Worm (Caenorhabditis elegans): Measurements from ENCODE around the gene sra-34.

Gene sra-34

DNA sequence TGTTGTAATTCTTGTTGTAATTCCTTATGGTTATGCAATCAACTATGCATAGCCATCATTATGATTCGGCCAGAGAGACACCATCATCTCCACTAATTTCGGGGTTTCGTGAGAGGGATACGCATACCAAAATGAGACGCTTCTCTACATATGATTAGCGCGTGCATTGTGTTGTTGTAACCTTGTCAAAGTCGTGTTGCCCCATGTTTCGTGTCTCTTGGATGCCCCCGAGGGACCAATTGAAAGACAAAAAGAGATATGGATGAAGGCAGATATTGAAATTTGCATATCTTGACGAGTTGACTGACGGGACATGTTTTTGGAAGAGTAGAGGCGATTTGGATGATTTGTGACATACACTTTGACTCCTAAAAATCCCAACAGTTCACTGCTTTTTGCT lies 35.9 kb upstream of the sra-34 start:
- TF ChIP-seq nhr-76 (tag; optimal IDR thresholded peaks at IDR 0.05) = no peak
- TF ChIP-seq ces-1 (GFP tag; optimal IDR thresholded peaks at IDR 0.05) = peak; percentile 85
- TF ChIP-seq unc-62 (GFP tag; optimal IDR thresholded peaks at IDR 0.05) = peak; percentile 65
- no peak for TF ChIP-seq ceh-43 (GFP tag; optimal IDR thresholded peaks at IDR 0.05)
- TF ChIP-seq ztf-11 (tag; optimal IDR thresholded peaks at IDR 0.05) = peak; percentile 8
- TF ChIP-seq snpc-4 (tag; optimal IDR thresholded peaks at IDR 0.05) = no peak
- peak; percentile 60 for TF ChIP-seq sptf-1 (tag; optimal IDR thresholded peaks at IDR 0.05)
- no peak for TF ChIP-seq unc-39 (tag; optimal IDR thresholded peaks at IDR 0.05)
- TF ChIP-seq ham-2 (GFP tag; optimal IDR thresholded peaks at IDR 0.05) = no peak

DNA sequence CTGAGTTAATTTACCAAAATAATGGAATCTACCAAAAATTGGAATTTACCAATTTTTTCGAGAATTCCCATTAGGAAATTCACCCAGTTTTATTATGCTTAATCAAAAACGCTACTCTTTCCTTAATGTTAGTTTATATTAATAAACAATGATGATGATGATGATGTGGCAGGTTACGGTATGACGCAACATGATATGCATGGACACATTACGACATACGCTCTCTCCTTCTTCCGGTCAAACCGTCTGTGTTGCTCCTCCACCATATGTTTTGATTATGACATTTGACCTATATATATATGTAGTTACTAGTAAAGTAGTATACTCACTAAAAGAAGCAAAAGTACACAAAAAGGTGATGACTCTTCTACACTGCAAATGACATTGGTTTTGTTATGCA lies 33.9 kb upstream of the sra-34 start:
- no peak for TF ChIP-seq ceh-43 (GFP tag; optimal IDR thresholded peaks at IDR 0.05)
- no peak for TF ChIP-seq nhr-28 (tag; optimal IDR thresholded peaks at IDR 0.05)
- TF ChIP-seq zip-8 (tag; optimal IDR thresholded peaks at IDR 0.05) = peak; percentile 92
- peak; percentile 99 for TF ChIP-seq nhr-2 (tag; optimal IDR thresholded peaks at IDR 0.05)
- TF ChIP-seq M03D4.4 (tag; optimal IDR thresholded peaks at IDR 0.05) = no peak
- no peak for TF ChIP-seq unc-39 (tag; optimal IDR thresholded peaks at IDR 0.05)
- TF ChIP-seq cnd-1 (tag; optimal IDR thresholded peaks at IDR 0.05) = peak; percentile 61
- TF ChIP-seq mab-5 (tag; optimal IDR thresholded peaks at IDR 0.05) = no peak
- TF ChIP-seq snpc-4 (tag; optimal IDR thresholded peaks at IDR 0.05) = no peak
- peak; percentile 46 for TF ChIP-seq lin-32 (GFP tag; optimal IDR thresholded peaks at IDR 0.05)
- TF ChIP-seq blmp-1 (tag; optimal IDR thresholded peaks at IDR 0.05) = no peak
- TF ChIP-seq hlh-1 (tag; optimal IDR thresholded peaks at IDR 0.05) = no peak
- peak; percentile 52 for TF ChIP-seq unc-62 (GFP tag; optimal IDR thresholded peaks at IDR 0.05)
- no peak for TF ChIP-seq ztf-11 (tag; optimal IDR thresholded peaks at IDR 0.05)
- TF ChIP-seq sem-2 (GFP tag; optimal IDR thresholded peaks at IDR 0.05) = no peak
- no peak for TF ChIP-seq elt-3 (tag; optimal IDR thresholded peaks at IDR 0.05)
- no peak for TF ChIP-seq lin-13 (tag; optimal IDR thresholded peaks at IDR 0.05)

DNA sequence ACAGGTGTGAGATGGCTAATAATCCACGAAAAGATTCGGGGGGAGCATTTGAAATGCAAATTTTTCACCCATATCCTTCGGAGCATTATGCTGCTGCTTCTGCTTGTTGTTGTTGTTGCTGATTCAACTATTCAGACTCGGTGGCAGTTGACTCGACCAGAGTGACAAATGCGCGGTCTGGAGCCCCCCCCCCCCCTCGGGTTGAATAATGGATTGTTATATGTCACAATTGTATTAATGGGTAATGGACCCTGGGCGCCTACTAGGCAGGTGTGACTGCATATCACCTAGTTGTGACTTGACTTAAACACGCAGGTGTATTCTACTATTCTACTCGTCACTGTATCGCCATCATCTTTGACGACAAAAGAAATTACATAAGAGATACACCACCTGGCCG lies 32.1 kb upstream of the sra-34 start:
- no peak for TF ChIP-seq lsy-2 (tag; optimal IDR thresholded peaks at IDR 0.05)
- peak; percentile 49 for TF ChIP-seq sptf-1 (tag; optimal IDR thresholded peaks at IDR 0.05)

DNA sequence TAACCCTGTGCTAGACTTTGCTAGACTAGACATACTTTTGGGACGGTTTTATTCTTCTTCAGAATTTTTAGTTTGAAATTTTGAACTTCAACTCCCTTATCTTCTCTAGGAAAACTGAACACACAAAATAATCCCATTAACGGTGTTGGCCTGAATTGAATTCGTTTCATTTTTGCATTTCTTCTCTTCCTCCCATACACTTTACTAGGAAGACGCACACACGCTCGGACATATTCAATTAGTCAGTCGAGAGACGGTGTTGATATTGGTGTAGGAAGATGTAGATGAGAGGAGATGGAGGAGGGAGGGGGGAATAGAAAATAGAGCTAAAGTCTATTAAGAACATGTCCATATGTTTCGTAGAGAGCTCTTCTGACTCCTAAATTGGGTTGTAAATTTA lies 31.2 kb upstream of the sra-34 start:
- TF ChIP-seq ces-1 (GFP tag; optimal IDR thresholded peaks at IDR 0.05) (peak; percentile 98), mab-5 (tag; optimal IDR thresholded peaks at IDR 0.05) (no peak)

DNA sequence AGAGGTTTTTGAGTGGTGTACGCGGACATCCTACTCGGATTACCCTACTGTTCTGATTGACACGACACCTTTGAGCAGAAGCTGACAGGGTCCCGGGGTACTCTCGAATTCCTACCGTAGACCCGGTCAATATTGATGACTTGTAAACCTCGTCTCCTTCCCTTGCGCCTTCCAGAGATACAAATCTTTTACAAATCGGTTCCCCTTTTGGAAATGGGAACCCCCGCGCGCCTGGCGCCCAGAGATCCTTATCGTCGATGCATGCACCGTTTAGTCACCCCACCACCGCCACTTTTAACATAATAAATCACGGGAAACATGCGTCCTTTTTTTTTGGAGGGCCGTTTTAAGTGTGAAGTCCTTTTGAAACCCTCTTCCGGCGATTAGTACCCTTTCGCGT lies 29.6 kb upstream of the sra-34 start:
- TF ChIP-seq snpc-4 (tag; optimal IDR thresholded peaks at IDR 0.05) = no peak
- no peak for TF ChIP-seq M03D4.4 (tag; optimal IDR thresholded peaks at IDR 0.05)
- TF ChIP-seq ham-2 (GFP tag; optimal IDR thresholded peaks at IDR 0.05) = no peak
- TF ChIP-seq nhr-28 (tag; optimal IDR thresholded peaks at IDR 0.05) = no peak
- TF ChIP-seq sptf-1 (tag; optimal IDR thresholded peaks at IDR 0.05) = no peak
- TF ChIP-seq unc-62 (GFP tag; optimal IDR thresholded peaks at IDR 0.05) = no peak
- TF ChIP-seq cnd-1 (tag; optimal IDR thresholded peaks at IDR 0.05) = no peak
- no peak for TF ChIP-seq elt-3 (tag; optimal IDR thresholded peaks at IDR 0.05)
- no peak for TF ChIP-seq mls-2 (tag; optimal IDR thresholded peaks at IDR 0.05)

DNA sequence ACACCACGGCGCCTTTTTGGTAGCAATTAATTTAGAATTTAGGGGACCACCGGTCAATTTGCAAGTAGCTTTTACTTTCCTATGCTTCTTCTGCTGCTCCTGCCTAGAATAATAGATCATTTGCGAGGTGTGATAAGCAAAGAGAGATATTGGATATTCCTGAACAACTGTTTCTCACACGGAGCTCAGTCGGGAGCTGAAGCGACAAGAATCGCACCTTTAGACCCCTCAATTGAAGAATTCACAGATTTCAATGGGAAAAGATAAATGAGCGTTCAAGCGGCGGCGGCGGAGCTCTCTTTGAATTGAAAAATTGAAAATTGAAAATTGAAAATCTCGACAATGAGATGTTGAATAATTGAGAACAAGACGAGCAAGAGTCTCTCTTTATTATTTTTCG lies 29.1 kb upstream of the sra-34 start:
- no peak for TF ChIP-seq lin-32 (GFP tag; optimal IDR thresholded peaks at IDR 0.05)
- TF ChIP-seq hlh-1 (tag; optimal IDR thresholded peaks at IDR 0.05) = peak; percentile 92
- peak; percentile 4 for TF ChIP-seq unc-120 (tag; optimal IDR thresholded peaks at IDR 0.05; ENCODE audit: poor library complexity, severe bottlenecking)

DNA sequence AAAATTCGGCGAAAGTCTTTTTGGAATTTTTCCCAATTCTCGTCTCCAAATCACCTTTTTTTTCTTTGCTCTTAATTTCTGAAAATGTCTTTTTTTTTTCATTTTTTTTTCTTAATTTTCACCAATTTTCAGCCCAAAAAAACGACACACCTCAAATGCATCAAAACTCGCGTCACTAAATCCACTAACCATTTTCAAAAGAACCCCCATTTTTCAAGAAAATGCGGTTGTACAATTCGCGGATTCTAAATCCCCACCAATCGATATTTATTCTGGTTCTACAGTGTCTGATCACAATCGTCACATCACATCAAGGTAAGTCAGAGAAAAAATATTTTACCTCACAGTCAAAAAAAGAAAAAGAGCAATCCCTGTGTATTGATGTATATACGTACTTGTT lies 28.4 kb upstream of the sra-34 start, which contains the start of gene vab-1:
Gene vab-1 (plus strand): TSS at position 133 of the 400 bp plus-strand sequence.
- TF ChIP-seq snpc-4 (tag; optimal IDR thresholded peaks at IDR 0.05) (no peak), tbx-8 (GFP tag; optimal IDR thresholded peaks at IDR 0.05) (no peak), elt-3 (tag; optimal IDR thresholded peaks at IDR 0.05) (no peak), nhr-237 (tag; optimal IDR thresholded peaks at IDR 0.05) (no peak), ham-2 (GFP tag; optimal IDR thresholded peaks at IDR 0.05) (no peak), nhr-2 (tag; optimal IDR thresholded peaks at IDR 0.05) (no peak), unc-120 (tag; optimal IDR thresholded peaks at IDR 0.05; ENCODE audit: poor library complexity, severe bottlenecking) (no peak), ceh-83 (GFP tag; optimal IDR thresholded peaks at IDR 0.05) (no peak), nhr-12 (tag; optimal IDR thresholded peaks at IDR 0.05) (no peak), flh-1 (GFP tag; optimal IDR thresholded peaks at IDR 0.05) (no peak), sem-2 (GFP tag; optimal IDR thresholded peaks at IDR 0.05) (no peak)
